Fruit fly (Drosophila melanogaster) S2 (cell line): ENCODE measurements around the gene srl.

Experiments used
- CG8478 ChIP-seq: fragments of >200 bp; optimal IDR thresholded peaks from 2 replicates; lab custom pipeline; 2018
- CTCF ChIP-seq, 2 experiments: fragments of >200 bp; optimal IDR thresholded peaks; 2 replicates each; lab custom pipeline; 2018

dm6 chr3R:4470695-4471046 is 41.5 kb upstream of the srl start:
- TF ChIP-seq CG8478 (lab: Kevin White, UChicago) (no peak), CTCF (optimal IDR thresholded peaks at IDR 0.05; lab: Kevin White, UChicago) (no peak)
